Fruit fly (Drosophila melanogaster) whole organism, embryonic: ENCODE data around the gene CG34149.
A peak's percentile ranks its signal among the peaks of the same experiment; 100 is the strongest.

Experiments used
- Asciz ChIP-seq: fragments of 200-800 bp; sonication (Bioruptor generic); optimal IDR thresholded peaks from 2 replicates; lab custom pipeline; 2017; ENCODE audit warnings: missing biosample characterization, mild to moderate bottlenecking, missing genetic modification characterization, missing genetic modification reagents
- Bgb ChIP-seq: fragments of 200-800 bp; sonication (Bioruptor generic); IDR thresholded peaks from 2 replicates; pipeline ENCODE4 v1.3.6; 2022; ENCODE audit warnings: missing biosample characterization, missing genetic modification characterization; ENCODE audit not compliant: partially characterized antibody
- CG10321 ChIP-seq: fragments of 200-800 bp; sonication (Bioruptor generic); IDR thresholded peaks from 2 replicates; pipeline ENCODE4 v1.3.6; 2022; ENCODE audit warnings: missing biosample characterization, missing genetic modification characterization
- CG11398 ChIP-seq: fragments of 200-800 bp; sonication (Bioruptor generic); optimal IDR thresholded peaks from 2 replicates; lab custom pipeline; 2016; ENCODE audit warnings: missing biosample characterization, missing genetic modification characterization
- CG12071 ChIP-seq: fragments of 200-800 bp; sonication (Bioruptor generic); optimal IDR thresholded peaks from 3 replicates; lab custom pipeline; 2018; ENCODE audit warnings: missing biosample characterization, mild to moderate bottlenecking, missing genetic modification characterization
- CG13624 ChIP-seq: fragments of 200-800 bp; sonication (Bioruptor generic); optimal IDR thresholded peaks from 2 replicates; lab custom pipeline; 2016; ENCODE audit warnings: missing biosample characterization, missing genetic modification characterization
- CG14710 ChIP-seq: fragments of 200-800 bp; sonication (Bioruptor generic); optimal IDR thresholded peaks from 3 replicates; lab custom pipeline; 2019; ENCODE audit warnings: missing biosample characterization, mild to moderate bottlenecking, missing genetic modification characterization, moderate library complexity
- CG1603 ChIP-seq: fragments of 200-800 bp; sonication (Bioruptor generic); optimal IDR thresholded peaks from 2 replicates; lab custom pipeline; 2019; ENCODE audit warnings: missing biosample characterization, mild to moderate bottlenecking, missing genetic modification characterization, moderate library complexity
- CG17385 ChIP-seq: fragments of 200-800 bp; sonication (Bioruptor generic); optimal IDR thresholded peaks from 3 replicates; lab custom pipeline; 2018; ENCODE audit warnings: missing biosample characterization, mild to moderate bottlenecking, missing genetic modification characterization
- CG17612 ChIP-seq: fragments of 200-800 bp; sonication (Bioruptor generic); IDR thresholded peaks from 2 replicates; pipeline ENCODE4 v1.3.6; 2022; ENCODE audit warnings: missing biosample characterization, missing genetic modification characterization
- CG1792 ChIP-seq: fragments of 200-800 bp; sonication (Bioruptor generic); optimal IDR thresholded peaks from 2 replicates; lab custom pipeline; 2016; ENCODE audit warnings: missing biosample characterization, missing genetic modification characterization
- CG30020 ChIP-seq: fragments of 200-800 bp; optimal IDR thresholded peaks from 2 replicates; lab custom pipeline; 2019; ENCODE audit warnings: missing biosample characterization, mild to moderate bottlenecking, missing genetic modification characterization, moderate library complexity
- CG3726 ChIP-seq: fragments of 200-800 bp; sonication (Bioruptor generic); IDR thresholded peaks from 3 replicates; pipeline ENCODE4, ENCODE4 v1.3.6; 2022; ENCODE audit warnings: missing biosample characterization, missing genetic modification characterization
- CG4707 ChIP-seq: fragments of 200-800 bp; sonication (Bioruptor generic); optimal IDR thresholded peaks from 2 replicates; lab custom pipeline; 2018; ENCODE audit warnings: missing biosample characterization, mild to moderate bottlenecking, missing genetic modification characterization, moderate library complexity
- CG6683 ChIP-seq: fragments of 200-800 bp; sonication (Bioruptor generic); optimal IDR thresholded peaks from 2 replicates; lab custom pipeline; 2017; ENCODE audit warnings: missing biosample characterization, mild to moderate bottlenecking, missing genetic modification characterization, missing genetic modification reagents
- CG7556 ChIP-seq: fragments of 200-800 bp; sonication (Bioruptor generic); optimal IDR thresholded peaks from 2 replicates; lab custom pipeline; 2017; ENCODE audit warnings: missing biosample characterization, mild to moderate bottlenecking, missing genetic modification characterization
- CG8281 ChIP-seq: fragments of 200-800 bp; sonication (Bioruptor generic); optimal IDR thresholded peaks from 2 replicates; lab custom pipeline; 2018; ENCODE audit warnings: missing biosample characterization, mild to moderate bottlenecking, missing genetic modification characterization, moderate library complexity
- CG9876 ChIP-seq: fragments of 200-800 bp; sonication (Bioruptor generic); optimal IDR thresholded peaks from 2 replicates; lab custom pipeline; 2016; ENCODE audit warnings: missing biosample characterization, missing genetic modification characterization
- E2f1 ChIP-seq: fragments of 200-800 bp; sonication (Bioruptor generic); IDR thresholded peaks from 2 replicates; pipeline ENCODE4 v1.3.6; 2022; ENCODE audit warnings: missing biosample characterization, missing genetic modification characterization
- Hand ChIP-seq: fragments of 200-800 bp; sonication (Bioruptor generic); optimal IDR thresholded peaks from 2 replicates; lab custom pipeline; 2017; ENCODE audit warnings: mild to moderate bottlenecking, missing biosample characterization, missing genetic modification reagents, missing genetic modification characterization
- Hr78 ChIP-seq, 2 experiments: fragments of 200-800 bp in 1 of 2; fragments of >200 bp in 1 of 2; sonication (Bioruptor generic) in 1 of 2; optimal IDR thresholded peaks; 2 replicates each; lab custom pipeline; 2017 to 2019; ENCODE audit warnings: missing biosample characterization in 2 of 2, missing genetic modification characterization in 2 of 2, mild to moderate bottlenecking in 1 of 2, moderate library complexity in 1 of 2
- Kr ChIP-seq: fragments of 200-800 bp; sonication (Bioruptor generic); optimal IDR thresholded peaks from 2 replicates; lab custom pipeline; 2017; ENCODE audit warnings: missing biosample characterization, mild to moderate bottlenecking, missing genetic modification characterization
- MBD-R2 ChIP-seq: fragments of 200-800 bp; sonication (Bioruptor generic); IDR thresholded peaks from 2 replicates; pipeline ENCODE4 v1.3.6; 2022; ENCODE audit warnings: missing biosample characterization, missing genetic modification characterization
- Mrtf ChIP-seq: fragments of 200-800 bp; sonication (Bioruptor generic); IDR thresholded peaks from 3 replicates; pipeline ENCODE4 v1.3.6; 2022; ENCODE audit warnings: missing biosample characterization, missing genetic modification characterization
- Oli ChIP-seq: fragments of 200-800 bp; sonication (Bioruptor generic); optimal IDR thresholded peaks from 2 replicates; lab custom pipeline; 2018; ENCODE audit warnings: missing biosample characterization, mild to moderate bottlenecking, missing genetic modification characterization, moderate library complexity
- Optix ChIP-seq: fragments of 200-800 bp; sonication (Bioruptor generic); IDR thresholded peaks from 3 replicates; pipeline ENCODE4 v1.3.6; 2022; ENCODE audit warnings: missing biosample characterization, missing genetic modification characterization
- ap ChIP-seq: fragments of 200-800 bp; sonication (Bioruptor generic); IDR thresholded peaks from 2 replicates; pipeline ENCODE4 v1.3.6; 2022; ENCODE audit warnings: missing biosample characterization, missing genetic modification characterization
- bbx ChIP-seq: fragments of 200-800 bp; sonication (Bioruptor generic); IDR thresholded peaks from 2 replicates; pipeline ENCODE4 v1.3.6; 2022; ENCODE audit warnings: missing biosample characterization, missing genetic modification characterization; ENCODE audit not compliant: partially characterized antibody
- chm ChIP-seq: fragments of 200-800 bp; sonication (Bioruptor generic); IDR thresholded peaks from 2 replicates; pipeline ENCODE4 v1.3.6; 2022; ENCODE audit warnings: missing biosample characterization, missing genetic modification characterization
- crc ChIP-seq: fragments of 200-800 bp; sonication (Bioruptor generic); optimal IDR thresholded peaks from 2 replicates; lab custom pipeline; 2016; ENCODE audit warnings: missing biosample characterization, missing genetic modification characterization
- dimm ChIP-seq: fragments of 200-800 bp; sonication (Bioruptor generic); IDR thresholded peaks from 2 replicates; pipeline ENCODE4 v1.3.6; 2022; ENCODE audit warnings: missing biosample characterization, missing genetic modification characterization
- dmrt11E ChIP-seq: fragments of 200-800 bp; sonication (Bioruptor generic); optimal IDR thresholded peaks from 3 replicates; lab custom pipeline; 2018; ENCODE audit warnings: missing biosample characterization, mild to moderate bottlenecking, missing genetic modification characterization, moderate library complexity
- fd64A ChIP-seq: fragments of 200-800 bp; sonication (Bioruptor generic); optimal IDR thresholded peaks from 3 replicates; lab custom pipeline; 2018; ENCODE audit warnings: missing biosample characterization, mild to moderate bottlenecking, missing genetic modification characterization
- gem ChIP-seq: fragments of 200-800 bp; sonication (Bioruptor generic); optimal IDR thresholded peaks from 2 replicates; lab custom pipeline; 2019; ENCODE audit warnings: missing biosample characterization, mild to moderate bottlenecking, missing genetic modification characterization, moderate library complexity
- ind ChIP-seq: fragments of 200-800 bp; sonication (Bioruptor generic); optimal IDR thresholded peaks from 3 replicates; lab custom pipeline; 2016; ENCODE audit warnings: missing biosample characterization, missing genetic modification characterization
- inv ChIP-seq: fragments of 200-800 bp; sonication (Bioruptor generic); IDR thresholded peaks from 2 replicates; pipeline ENCODE4 v1.3.6; 2022; ENCODE audit warnings: missing biosample characterization, missing genetic modification characterization; ENCODE audit not compliant: partially characterized antibody
- jigr1 ChIP-seq: fragments of 200-800 bp; sonication (Bioruptor generic); IDR thresholded peaks from 3 replicates; pipeline ENCODE4 v1.3.6; 2022; ENCODE audit warnings: missing biosample characterization, missing genetic modification characterization
- lab ChIP-seq: fragments of 200-800 bp; sonication (Bioruptor generic); optimal IDR thresholded peaks from 3 replicates; lab custom pipeline; 2017; ENCODE audit warnings: missing biosample characterization, missing genetic modification characterization, mild to moderate bottlenecking, moderate library complexity, missing genetic modification reagents
- lola ChIP-seq, 3 experiments: fragments of >200 bp in 2 of 3; fragments of 200-800 bp in 1 of 3; sonication (Bioruptor generic) in 1 of 3; optimal IDR thresholded peaks; 2 replicates each; lab custom pipeline; 2017 to 2019; ENCODE audit warnings: missing biosample characterization in 3 of 3, missing genetic modification characterization in 3 of 3, mild to moderate bottlenecking in 1 of 3, moderate library complexity in 1 of 3
- mam ChIP-seq: fragments of 200-800 bp; sonication (Bioruptor generic); optimal IDR thresholded peaks from 3 replicates; lab custom pipeline; 2016; ENCODE audit warnings: missing biosample characterization, missing genetic modification characterization
- oc ChIP-seq: fragments of 200-800 bp; sonication (Bioruptor generic); optimal IDR thresholded peaks from 2 replicates; lab custom pipeline; 2018; ENCODE audit warnings: missing biosample characterization, mild to moderate bottlenecking, missing genetic modification characterization, moderate library complexity
- otp ChIP-seq: fragments of 200-800 bp; sonication (Bioruptor generic); IDR thresholded peaks from 3 replicates; pipeline ENCODE4, ENCODE4 v1.3.6; 2022; ENCODE audit warnings: missing biosample characterization, missing genetic modification characterization
- peb ChIP-seq: fragments of 200-800 bp; sonication (Bioruptor generic); IDR thresholded peaks from 2 replicates; pipeline ENCODE4 v1.3.6; 2022; ENCODE audit warnings: missing biosample characterization, missing genetic modification characterization
- row ChIP-seq: fragments of 200-800 bp; sonication (Bioruptor generic); IDR thresholded peaks from 3 replicates; pipeline ENCODE4 v1.3.6; 2022; ENCODE audit warnings: missing biosample characterization, missing genetic modification characterization
- run ChIP-seq: fragments of 200-800 bp; sonication (Bioruptor generic); optimal IDR thresholded peaks from 3 replicates; lab custom pipeline; 2018; ENCODE audit warnings: missing biosample characterization, mild to moderate bottlenecking, missing genetic modification characterization
- sens ChIP-seq: fragments of 200-800 bp; sonication (Bioruptor generic); peaks from one replicate; lab custom pipeline; 2016; ENCODE audit warnings: missing biosample characterization, missing genetic modification characterization
- so ChIP-seq: fragments of 200-800 bp; sonication (Bioruptor generic); IDR thresholded peaks from 3 replicates; pipeline ENCODE4 v1.3.6; 2022; ENCODE audit warnings: missing biosample characterization, missing genetic modification characterization
- wek ChIP-seq: fragments of 200-800 bp; sonication (Bioruptor generic); optimal IDR thresholded peaks from 3 replicates; lab custom pipeline; 2018; ENCODE audit warnings: missing biosample characterization, mild to moderate bottlenecking, missing genetic modification characterization, moderate library complexity
- wor ChIP-seq: fragments of 200-800 bp; sonication (Bioruptor generic); IDR thresholded peaks from 2 replicates; pipeline ENCODE4 v1.3.6; 2022; ENCODE audit warnings: missing biosample characterization, missing genetic modification characterization

The CG34149 gene

dm6 chr3R:22368777-22369214 lies 11.1 kb upstream of the CG34149 start (continued):
- TF ChIP-seq run (tag; lab: Kevin White, UChicago) = peak; percentile 8
- TF ChIP-seq otp = peak; percentile 69; the same call in 2 of the 3 replicates
- TF ChIP-seq CG9876 (GFP tag; lab: Kevin White, UChicago) = no peak
- TF ChIP-seq Oli (tag; lab: Kevin White, UChicago) = peak; percentile 61
- TF ChIP-seq CG6683 (GFP tag; lab: Kevin White, UChicago) = peak; percentile 39
- TF ChIP-seq ind (GFP tag; lab: Kevin White, UChicago) = peak; percentile 63
- peak; percentile 61; the same call in 1 of the 2 replicates for TF ChIP-seq ap (GFP tag; lab: Robert Waterston, UW)
- no peak for TF ChIP-seq bbx (GFP tag; lab: Robert Waterston, UW)
- TF ChIP-seq CG1603 = peak; percentile 34
- TF ChIP-seq jigr1 (GFP tag; lab: Robert Waterston, UW) = peak; percentile 60; the same call in 1 of the 3 replicates
- TF ChIP-seq Bgb = no peak
- 0 out of 2 replicates have a peak, but pooled peaks have one; percentile 39 for TF ChIP-seq peb
- TF ChIP-seq Hand (GFP tag; lab: Kevin White, UChicago) = peak; percentile 29
- TF ChIP-seq E2f1 (GFP tag; lab: Robert Waterston, UW) = peak; percentile 60
- peak; percentile 71 for TF ChIP-seq mam (GFP tag; lab: Kevin White, UChicago)
- TF ChIP-seq Kr (GFP tag; lab: Kevin White, UChicago) = no peak
- peak; percentile 7 for TF ChIP-seq CG14710 (tag; lab: Kevin White, UChicago)
- peak; percentile 77 for TF ChIP-seq chm (GFP tag; lab: Robert Waterston, UW)
- TF ChIP-seq CG8281 = no peak
- peak; percentile 55; the same call in 2 of the 3 replicates for TF ChIP-seq Mrtf (GFP tag; lab: Robert Waterston, UW)
- TF ChIP-seq Optix (GFP tag; lab: Robert Waterston, UW) = peak; percentile 63; the same call in 1 of the 3 replicates
- no peak for TF ChIP-seq fd64A (GFP tag; lab: Kevin White, UChicago)
- no peak for TF ChIP-seq oc (tag; lab: Kevin White, UChicago)
- TF ChIP-seq inv (GFP tag; lab: Robert Waterston, UW) = no peak
- TF ChIP-seq CG13624 (GFP tag; lab: Kevin White, UChicago) = peak; percentile 12
- TF ChIP-seq dmrt11E = peak; percentile 13
- peak in 1 of 3 experiments; percentile 23 for TF ChIP-seq lola (GFP tag; optimal IDR thresholded peaks at IDR 0.05; lab: Kevin White, UChicago)
- TF ChIP-seq CG1792 = no peak
- TF ChIP-seq sens (GFP tag; lab: Kevin White, UChicago) = peak; percentile 95
- TF ChIP-seq CG10321 = peak; percentile 7; the same call in 1 of the 2 replicates
- no peak for TF ChIP-seq CG4707
- TF ChIP-seq CG30020 (tag; lab: Kevin White, UChicago) = peak; percentile 6
- peak; percentile 6 for TF ChIP-seq CG12071 (GFP tag; lab: Kevin White, UChicago)
- peak; percentile 95 for TF ChIP-seq row (GFP tag; lab: Robert Waterston, UW)
- peak; percentile 51 for TF ChIP-seq wor
- TF ChIP-seq wek (GFP tag; lab: Kevin White, UChicago) = no peak
- TF ChIP-seq Hr78 (GFP tag; optimal IDR thresholded peaks at IDR 0.05; lab: Kevin White, UChicago) = no peak
- TF ChIP-seq dimm (GFP tag; lab: Robert Waterston, UW) = peak; percentile 29; the same call in 1 of the 2 replicates
- peak; percentile 77; the same call in 2 of the 3 replicates for TF ChIP-seq so
- peak; percentile 58 for TF ChIP-seq CG17385 (GFP tag; lab: Kevin White, UChicago)
- peak; percentile 76 for TF ChIP-seq gem (tag; lab: Kevin White, UChicago)
- peak; percentile 80 for TF ChIP-seq CG7556
- TF ChIP-seq CG17612 (GFP tag; lab: Robert Waterston, UW) = peak; percentile 29; the same call in 1 of the 2 replicates
- TF ChIP-seq Asciz (GFP tag; lab: Kevin White, UChicago) = peak; percentile 30
- peak; percentile 69; the same call in 2 of the 3 replicates for TF ChIP-seq CG3726 (GFP tag; lab: Robert Waterston, UW)
- TF ChIP-seq MBD-R2 (GFP tag; lab: Robert Waterston, UW) = peak; percentile 38; the same call in 1 of the 2 replicates
- TF ChIP-seq CG11398 (GFP tag; lab: Kevin White, UChicago) = no peak
- peak; percentile 46 for TF ChIP-seq crc
- peak; percentile 85 for TF ChIP-seq lab
